Fruit fly (Drosophila melanogaster): ENCODE results near the gene cmb.
A peak's percentile ranks its signal among the peaks of the same experiment; 100 is the strongest.

Gene cmb

dm6 chr3L:13410999-13411398, 31.4 kb upstream of the cmb start:
- no peak for TF ChIP-seq GATAd (GFP tag; optimal IDR thresholded peaks at IDR 0.05)
- no peak for TF ChIP-seq pan (optimal IDR thresholded peaks at IDR 0.05)
- no peak for TF ChIP-seq psq (GFP tag; optimal IDR thresholded peaks at IDR 0.05)
- no peak for TF ChIP-seq dl (GFP tag; optimal IDR thresholded peaks at IDR 0.05; ENCODE audit: insufficient read depth in 1 of 2, partially characterized antibody in 2 of 2)
- no peak for TF ChIP-seq sage (GFP tag; optimal IDR thresholded peaks at IDR 0.05)
- TF ChIP-seq Mio (GFP tag; optimal IDR thresholded peaks at IDR 0.05) = no peak
- TF ChIP-seq foxo (GFP tag; optimal IDR thresholded peaks at IDR 0.05) = peak in 1 of 2 experiments; percentile 22
- TF ChIP-seq fru (GFP tag; optimal IDR thresholded peaks at IDR 0.05) = no peak
- no peak for TF ChIP-seq dsf (GFP tag; optimal IDR thresholded peaks at IDR 0.05; ENCODE audit: borderline replicate concordance)
- no peak for TF ChIP-seq brk (GFP tag; optimal IDR thresholded peaks at IDR 0.05)
- TF ChIP-seq rgr (GFP tag; optimal IDR thresholded peaks at IDR 0.05) = peak; percentile 7
- no peak for TF ChIP-seq Hnf4 (GFP tag; optimal IDR thresholded peaks at IDR 0.05)
- TF ChIP-seq CG9705 (GFP tag; optimal IDR thresholded peaks at IDR 0.05) = no peak
- no peak for TF ChIP-seq br (GFP tag; optimal IDR thresholded peaks at IDR 0.05)
- TF ChIP-seq Dif (GFP tag; optimal IDR thresholded peaks at IDR 0.05; ENCODE audit: partially characterized antibody) = no peak
- TF ChIP-seq tai (GFP tag; optimal IDR thresholded peaks at IDR 0.05) = no peak
- TF ChIP-seq lola (GFP tag; optimal IDR thresholded peaks at IDR 0.05) = no peak
- no peak for TF ChIP-seq OdsH (GFP tag; optimal IDR thresholded peaks at IDR 0.05)
- TF ChIP-seq CG32264 (GFP tag; optimal IDR thresholded peaks at IDR 0.05) = no peak
- no peak for TF ChIP-seq woc (GFP tag; optimal IDR thresholded peaks at IDR 0.05)
- no peak for TF ChIP-seq N (GFP tag; optimal IDR thresholded peaks at IDR 0.05)
- TF ChIP-seq Rel (GFP tag; optimal IDR thresholded peaks at IDR 0.05) = no peak
- TF ChIP-seq Rel (tag; optimal IDR thresholded peaks at IDR 0.05) = no peak
- TF ChIP-seq ey (GFP tag; optimal IDR thresholded peaks at IDR 0.05) = peak; percentile 13
- TF ChIP-seq jim (GFP tag; optimal IDR thresholded peaks at IDR 0.05) = no peak
- no peak for TF ChIP-seq Sp1 (GFP tag; optimal IDR thresholded peaks at IDR 0.05)
- no peak for TF ChIP-seq Jra (GFP tag; optimal IDR thresholded peaks at IDR 0.05)
- peak; percentile 18 for TF ChIP-seq Vsx2 (GFP tag; optimal IDR thresholded peaks at IDR 0.05; ENCODE audit: partially characterized antibody)
- TF ChIP-seq h (GFP tag; optimal IDR thresholded peaks at IDR 0.05) = peak; percentile 11
- TF ChIP-seq usp (GFP tag; optimal IDR thresholded peaks at IDR 0.05) = no peak
- TF ChIP-seq HLH106 (tag; optimal IDR thresholded peaks at IDR 0.05) = no peak
- no peak for TF ChIP-seq Abd-B (GFP tag; optimal IDR thresholded peaks at IDR 0.05)
- no peak for TF ChIP-seq dmrt93B (GFP tag; optimal IDR thresholded peaks at IDR 0.05)
- no peak for TF ChIP-seq Myc (optimal IDR thresholded peaks at IDR 0.05)
- no peak for TF ChIP-seq CrebA (GFP tag; optimal IDR thresholded peaks at IDR 0.05; ENCODE audit: borderline replicate concordance)
- TF ChIP-seq sv (GFP tag; optimal IDR thresholded peaks at IDR 0.05) = no peak
- no peak for TF ChIP-seq Dfd (GFP tag; optimal IDR thresholded peaks at IDR 0.05)
- TF ChIP-seq Hr83 (GFP tag; optimal IDR thresholded peaks at IDR 0.05; ENCODE audit: poor library complexity, severe bottlenecking) = peak; percentile 56
- no peak for TF ChIP-seq Hr78 (GFP tag; optimal IDR thresholded peaks at IDR 0.05)

DNA sequence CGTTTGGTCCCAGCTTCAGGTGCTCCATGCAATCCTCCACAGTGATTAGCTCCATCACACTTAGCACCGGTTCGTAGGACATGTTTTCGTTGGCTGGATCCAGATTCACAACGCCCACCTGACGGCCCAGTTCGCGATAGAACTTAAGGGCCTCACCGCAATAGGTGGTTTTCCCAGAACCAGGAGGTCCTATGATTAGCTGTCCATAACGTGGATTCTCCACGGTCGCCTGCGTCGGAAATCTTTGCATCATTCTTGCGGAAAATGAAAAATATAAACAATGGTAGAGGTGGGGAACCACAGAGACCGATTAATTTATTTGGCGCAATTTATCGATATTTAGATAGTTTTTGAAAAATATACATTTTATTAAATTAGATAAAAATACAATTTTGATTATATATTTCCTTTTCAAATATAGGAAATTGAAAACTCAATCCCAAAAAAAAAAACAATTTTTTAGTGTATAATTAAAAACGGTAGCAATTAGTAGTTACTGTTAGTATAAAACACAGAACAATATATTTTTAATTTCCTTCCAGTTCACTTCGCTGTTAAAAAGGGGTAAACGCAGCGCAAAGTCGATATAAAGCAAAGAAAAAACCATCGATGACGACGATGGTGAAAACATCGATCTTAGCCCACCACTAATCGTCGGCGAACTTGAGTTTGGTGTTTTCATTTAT, 30.1 kb upstream of the cmb start, which contains the start of the genes CG10222 and flr:
CG10222 (minus strand) TSS at position 254 of the 686 bp plus-strand sequence.
flr (plus strand) TSS at position 644 of the 686 bp plus-strand sequence.
- no peak for TF ChIP-seq sage (GFP tag; optimal IDR thresholded peaks at IDR 0.05)
- TF ChIP-seq tai (GFP tag; optimal IDR thresholded peaks at IDR 0.05) = no peak
- no peak for TF ChIP-seq Myc (optimal IDR thresholded peaks at IDR 0.05)
- TF ChIP-seq sv (GFP tag; optimal IDR thresholded peaks at IDR 0.05) = no peak
- no peak for TF ChIP-seq CG9705 (GFP tag; optimal IDR thresholded peaks at IDR 0.05)
- peak; percentile 25 for TF ChIP-seq psq (GFP tag; optimal IDR thresholded peaks at IDR 0.05)
- TF ChIP-seq jim (GFP tag; optimal IDR thresholded peaks at IDR 0.05) = no peak
- peak; percentile 23 for TF ChIP-seq h (GFP tag; optimal IDR thresholded peaks at IDR 0.05)
- no peak for TF ChIP-seq pan (optimal IDR thresholded peaks at IDR 0.05)
- TF ChIP-seq ey (GFP tag; optimal IDR thresholded peaks at IDR 0.05) = peak; percentile 25
- no peak for TF ChIP-seq CrebA (GFP tag; optimal IDR thresholded peaks at IDR 0.05; ENCODE audit: borderline replicate concordance)
- no peak for TF ChIP-seq GATAd (GFP tag; optimal IDR thresholded peaks at IDR 0.05)
- peak; percentile 11 for TF ChIP-seq OdsH (GFP tag; optimal IDR thresholded peaks at IDR 0.05)
- TF ChIP-seq foxo (GFP tag; optimal IDR thresholded peaks at IDR 0.05) = no peak
- TF ChIP-seq Rel (GFP tag; optimal IDR thresholded peaks at IDR 0.05) = no peak
- TF ChIP-seq Rel (tag; optimal IDR thresholded peaks at IDR 0.05) = peak; percentile 78
- no peak for TF ChIP-seq Mio (GFP tag; optimal IDR thresholded peaks at IDR 0.05)
- peak; percentile 4 for TF ChIP-seq fru (GFP tag; optimal IDR thresholded peaks at IDR 0.05)
- peak; percentile 31 for TF ChIP-seq HLH106 (tag; optimal IDR thresholded peaks at IDR 0.05)
- TF ChIP-seq Dif (GFP tag; optimal IDR thresholded peaks at IDR 0.05; ENCODE audit: partially characterized antibody) = no peak
- peak; percentile 41 for TF ChIP-seq rgr (GFP tag; optimal IDR thresholded peaks at IDR 0.05)
- no peak for TF ChIP-seq Vsx2 (GFP tag; optimal IDR thresholded peaks at IDR 0.05; ENCODE audit: partially characterized antibody)

Measured in whole organism, wandering third instar larva.